Worm (Caenorhabditis elegans) whole organism, early embryonic: ENCODE measurements around the gene nhr-154.
"Not testable (repeated sequence)": the region's sequence is repeated elsewhere in the genome, so short reads cannot be mapped to it uniquely, and the experiment has no call there.

Experiments used
- B0310.2 ChIP-seq: sonication (generic microtip); optimal IDR thresholded peaks from 2 replicates; lab custom pipeline; 2016; ENCODE audit warnings: mild to moderate bottlenecking, missing genetic modification characterization, missing compliant biosample characterization
- F13C5.2 ChIP-seq: sonication (generic microtip); optimal IDR thresholded peaks from 2 replicates; lab custom pipeline; 2017; ENCODE audit warnings: mild to moderate bottlenecking, missing genetic modification characterization, inconsistent platforms, missing compliant biosample characterization
- aly-1 ChIP-seq: sonication (generic microtip); optimal IDR thresholded peaks from 2 replicates; lab custom pipeline; 2016; ENCODE audit warnings: missing genetic modification characterization, missing compliant biosample characterization
- ama-1 ChIP-seq: fragments of 150-350 bp; optimal IDR thresholded peaks from 2 replicates; lab custom pipeline; 2014
- ceh-13 ChIP-seq: fragments of 200-800 bp; sonication (Bioruptor generic); optimal IDR thresholded peaks from 2 replicates; lab custom pipeline; 2018; ENCODE audit warnings: mild to moderate bottlenecking, missing genetic modification characterization, missing compliant biosample characterization
- ceh-36 ChIP-seq: sonication (generic microtip); optimal IDR thresholded peaks from 2 replicates; lab custom pipeline; 2016; ENCODE audit warnings: missing genetic modification characterization, inconsistent platforms, missing compliant biosample characterization
- ets-7 ChIP-seq: sonication (generic microtip); optimal IDR thresholded peaks from 2 replicates; lab custom pipeline; 2016; ENCODE audit warnings: missing genotype, missing genetic modification characterization, missing compliant biosample characterization
- flt-1 ChIP-seq: fragments of 200-800 bp; sonication (Bioruptor generic); IDR thresholded peaks from 2 replicates; pipeline ENCODE4 v1.3.6; 2022; ENCODE audit warnings: missing genetic modification characterization, missing compliant biosample characterization
- hmbx-1 ChIP-seq: sonication (generic microtip); optimal IDR thresholded peaks from 2 replicates; lab custom pipeline; 2016; ENCODE audit warnings: mild to moderate bottlenecking, missing genetic modification characterization, missing compliant biosample characterization
- hmg-4 ChIP-seq: fragments of 200-800 bp; sonication (Bioruptor generic); optimal IDR thresholded peaks from 2 replicates; lab custom pipeline; 2018; ENCODE audit warnings: mild to moderate bottlenecking, missing genetic modification characterization, missing compliant biosample characterization
- hnd-1 ChIP-seq: sonication (generic microtip); optimal IDR thresholded peaks from 2 replicates; lab custom pipeline; 2016; ENCODE audit warnings: missing genetic modification characterization, missing compliant biosample characterization
- pes-1 ChIP-seq: fragments of 200-800 bp; sonication (Bioruptor generic); IDR thresholded peaks from 2 replicates; pipeline ENCODE4 v1.3.6; 2022; ENCODE audit warnings: missing genetic modification reagents, missing genetic modification characterization, missing compliant biosample characterization
- scrt-1 ChIP-seq: fragments of 200-800 bp; sonication (Bioruptor generic); IDR thresholded peaks from 2 replicates; pipeline ENCODE4 v1.3.6; 2022; ENCODE audit warnings: missing genetic modification characterization, missing compliant biosample characterization
- sea-1 ChIP-seq: fragments of 200-800 bp; sonication (Bioruptor generic); conservative IDR thresholded peaks from 2 replicates; pipeline ENCODE4 v1.3.6; 2022; ENCODE audit warnings: missing genetic modification characterization, missing compliant biosample characterization
- tbx-11 ChIP-seq: fragments of 200-800 bp; sonication (Bioruptor generic); IDR thresholded peaks from 2 replicates; pipeline ENCODE4 v1.3.6; 2022; ENCODE audit warnings: missing genetic modification characterization, missing compliant biosample characterization
- tbx-37 ChIP-seq: fragments of 200-800 bp; sonication (Bioruptor generic); conservative IDR thresholded peaks from 2 replicates; pipeline ENCODE4 v1.3.6; 2022; ENCODE audit warnings: missing genetic modification reagents, missing genetic modification characterization, missing compliant biosample characterization
- tra-4 ChIP-seq: sonication (generic microtip); optimal IDR thresholded peaks from 2 replicates; lab custom pipeline; 2017; ENCODE audit warnings: missing genetic modification characterization, missing compliant biosample characterization

nhr-154 gene

DNA sequence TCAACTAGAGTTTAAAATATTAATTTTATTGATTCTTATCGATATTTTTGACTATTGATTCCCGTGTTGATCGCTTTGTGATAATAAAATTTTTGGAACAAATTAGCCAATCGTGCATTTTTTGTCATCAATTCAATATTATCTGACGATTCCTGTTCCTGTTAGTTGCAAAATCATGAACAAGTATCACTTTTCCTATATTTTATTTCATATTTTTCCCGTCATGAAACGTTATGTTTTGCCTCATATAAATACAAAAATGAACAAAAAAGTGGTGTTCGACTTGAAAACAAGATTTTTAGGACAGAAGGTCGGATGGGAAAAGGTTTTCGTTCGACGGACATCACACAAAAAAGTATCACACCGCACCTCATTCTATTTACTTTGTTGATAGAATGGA lies 20.2 kb downstream of the nhr-154 start, which contains the start of gene C13C4.6:
Gene C13C4.6, plus strand, starts transcription at position 301 of the 400 bp plus-strand sequence.
- TF ChIP-seq hmbx-1 (tag; lab: Kevin White, UChicago) (no peak), ets-7 (no peak), F13C5.2 (tag; lab: Kevin White, UChicago) (no peak), tbx-37 (no peak), hnd-1 (no peak), B0310.2 (tag; lab: Kevin White, UChicago) (no peak), ama-1 (no peak), aly-1 (tag; lab: Kevin White, UChicago) (no peak), hmg-4 (no peak), ceh-13 (GFP tag; lab: Kevin White, UChicago) (no peak), tra-4 (no peak), pes-1 (GFP tag; lab: Robert Waterston, UW) (no peak), flt-1 (no peak), scrt-1 (GFP tag; lab: Robert Waterston, UW) (no peak), ceh-36 (tag; lab: Kevin White, UChicago) (no peak)

DNA sequence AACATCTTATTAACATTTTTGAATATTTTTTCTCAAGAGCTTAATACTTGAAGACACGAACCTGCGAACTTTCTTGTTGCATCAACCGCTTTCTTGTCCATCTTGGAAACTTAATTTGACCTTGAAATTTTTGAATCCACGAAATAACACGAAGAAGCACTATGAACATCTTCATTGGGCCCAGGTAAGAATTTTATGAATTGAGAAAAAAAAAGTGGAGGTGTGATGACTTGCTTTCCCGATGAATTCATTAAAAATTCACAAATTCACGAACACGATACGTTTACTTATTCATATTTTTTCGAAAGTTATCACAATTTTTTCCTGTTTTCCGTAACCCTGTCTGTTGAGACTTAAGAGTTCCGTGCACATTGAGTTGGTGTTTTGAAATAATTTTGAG lies 29.6 kb downstream of the nhr-154 start, which contains the start of gene C27A7.6:
Gene C27A7.6, minus strand, starts transcription at position 101 of the 400 bp plus-strand sequence.
- TF ChIP-seq pes-1 (GFP tag; lab: Robert Waterston, UW); flt-1; tra-4: not testable (repeated sequence)

DNA sequence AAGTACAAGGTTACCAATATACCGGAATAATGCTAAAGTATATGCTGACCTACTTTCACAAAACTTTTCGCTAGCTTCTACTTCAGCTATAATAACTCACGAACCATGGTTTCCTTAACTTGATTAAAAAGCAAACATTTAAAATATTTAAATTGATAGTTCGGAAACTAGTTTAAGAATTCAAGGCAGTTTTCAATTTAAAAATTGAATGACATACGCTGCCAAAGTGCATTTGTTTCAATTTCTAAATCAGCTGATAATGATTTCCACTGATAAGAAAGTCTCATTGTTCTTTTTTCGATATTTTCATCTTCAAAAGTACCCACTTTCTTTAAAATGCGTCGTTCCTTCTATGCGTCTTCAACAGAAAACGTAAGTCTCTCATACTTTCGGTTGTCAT lies 30.1 kb downstream of the nhr-154 start, which contains the start of gene enpp-1:
Gene enpp-1, plus strand, starts transcription at position 301 of the 400 bp plus-strand sequence.
- TF ChIP-seq aly-1, ceh-36, hmbx-1 (tag; lab: Kevin White, UChicago): not testable (repeated sequence)

DNA sequence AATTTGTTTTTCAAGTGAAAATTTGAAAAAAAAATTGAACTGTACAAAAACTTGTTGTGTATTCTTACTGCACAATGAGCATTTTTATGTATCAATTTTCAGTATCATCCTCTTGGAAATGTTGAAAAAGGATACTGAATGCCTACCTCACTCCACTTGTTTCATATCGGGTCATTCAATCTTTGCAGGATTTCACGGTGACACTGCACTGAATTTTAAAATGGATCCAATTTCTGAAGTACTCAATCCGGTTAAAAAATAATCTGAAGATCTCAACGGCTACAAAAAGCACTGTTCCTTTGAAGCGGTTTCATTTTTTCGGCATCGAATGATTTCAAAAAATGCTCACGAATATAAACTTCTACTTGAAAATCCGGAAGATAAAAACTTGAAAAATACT lies 36.8 kb downstream of the nhr-154 start:
- no peak for TF ChIP-seq tbx-11 (GFP tag; lab: Robert Waterston, UW)
- TF ChIP-seq flt-1: no peak
- no peak for TF ChIP-seq B0310.2 (tag; lab: Kevin White, UChicago)
- no peak for TF ChIP-seq F13C5.2 (tag; lab: Kevin White, UChicago)
- TF ChIP-seq hnd-1: no peak
- no peak for TF ChIP-seq aly-1 (tag; lab: Kevin White, UChicago)
- no peak for TF ChIP-seq tra-4
- no peak for TF ChIP-seq scrt-1 (GFP tag; lab: Robert Waterston, UW)
- TF ChIP-seq pes-1 (GFP tag; lab: Robert Waterston, UW): no peak
- no peak for TF ChIP-seq ama-1
- no peak for TF ChIP-seq ceh-36 (tag; lab: Kevin White, UChicago)
- no peak for TF ChIP-seq tbx-37

DNA sequence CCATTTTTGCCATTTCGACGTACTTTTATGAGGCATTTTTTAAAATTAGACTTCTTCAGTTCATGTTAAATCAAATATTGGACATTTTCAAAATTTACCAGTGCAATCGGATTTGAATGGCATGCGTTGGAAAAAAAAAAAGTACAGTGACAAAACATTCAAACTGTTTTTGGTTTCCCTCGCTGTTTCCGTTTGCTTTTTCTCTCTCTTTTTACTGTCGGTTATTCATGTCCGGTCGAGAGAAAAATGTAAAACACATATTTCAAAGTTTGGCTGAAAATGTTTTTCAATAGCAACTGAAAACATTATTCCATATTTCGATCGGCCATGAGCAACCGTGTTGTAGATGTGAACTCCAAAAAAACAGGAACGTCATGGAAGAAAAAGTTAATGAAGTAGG lies 39.5 kb downstream of the nhr-154 start, which contains the start of gene C27A7.3:
Gene C27A7.3, plus strand, starts transcription at position 301 of the 400 bp plus-strand sequence.
- no peak for TF ChIP-seq hnd-1
- no peak for TF ChIP-seq flt-1
- no peak for TF ChIP-seq F13C5.2 (tag; lab: Kevin White, UChicago)
- TF ChIP-seq ceh-13 (GFP tag; lab: Kevin White, UChicago): no peak
- no peak for TF ChIP-seq B0310.2 (tag; lab: Kevin White, UChicago)
- no peak for TF ChIP-seq ama-1
- no peak for TF ChIP-seq pes-1 (GFP tag; lab: Robert Waterston, UW)
- TF ChIP-seq tbx-11 (GFP tag; lab: Robert Waterston, UW): no peak
- TF ChIP-seq tbx-37: no peak
- no peak for TF ChIP-seq aly-1 (tag; lab: Kevin White, UChicago)
- TF ChIP-seq hmg-4: no peak
- TF ChIP-seq ceh-36 (tag; lab: Kevin White, UChicago): no peak
- no peak for TF ChIP-seq scrt-1 (GFP tag; lab: Robert Waterston, UW)
- no peak for TF ChIP-seq ets-7
- TF ChIP-seq sea-1 (GFP tag; lab: Robert Waterston, UW): no peak
- TF ChIP-seq hmbx-1 (tag; lab: Kevin White, UChicago): no peak
- no peak for TF ChIP-seq tra-4

DNA sequence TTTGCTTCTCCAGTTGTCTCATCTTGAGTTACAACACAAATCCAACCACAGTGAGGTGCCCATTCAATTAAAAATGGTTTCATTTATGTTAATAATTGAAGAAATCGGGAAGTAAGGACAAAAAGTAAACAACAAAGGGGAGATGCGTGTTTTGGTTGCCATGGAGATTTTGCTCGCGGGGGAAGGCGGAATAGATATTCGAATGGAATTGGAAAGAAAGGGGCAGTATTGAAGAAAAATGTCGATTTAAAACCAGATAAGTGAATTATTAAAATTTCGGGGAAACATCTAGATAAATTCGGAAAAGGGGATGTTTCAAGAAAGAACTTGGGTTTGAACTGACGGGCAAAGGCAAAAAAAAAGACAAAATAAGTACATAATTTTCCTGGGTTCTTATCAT lies 49.5 kb downstream of the nhr-154 start, which contains the start of gene che-11:
Gene che-11, minus strand, starts transcription at position 101 of the 400 bp plus-strand sequence.
- no peak for TF ChIP-seq hmg-4
- TF ChIP-seq tra-4: no peak
- TF ChIP-seq ama-1: no peak
- TF ChIP-seq hmbx-1 (tag; lab: Kevin White, UChicago): no peak
- TF ChIP-seq aly-1 (tag; lab: Kevin White, UChicago): no peak
- TF ChIP-seq hnd-1: no peak

DNA sequence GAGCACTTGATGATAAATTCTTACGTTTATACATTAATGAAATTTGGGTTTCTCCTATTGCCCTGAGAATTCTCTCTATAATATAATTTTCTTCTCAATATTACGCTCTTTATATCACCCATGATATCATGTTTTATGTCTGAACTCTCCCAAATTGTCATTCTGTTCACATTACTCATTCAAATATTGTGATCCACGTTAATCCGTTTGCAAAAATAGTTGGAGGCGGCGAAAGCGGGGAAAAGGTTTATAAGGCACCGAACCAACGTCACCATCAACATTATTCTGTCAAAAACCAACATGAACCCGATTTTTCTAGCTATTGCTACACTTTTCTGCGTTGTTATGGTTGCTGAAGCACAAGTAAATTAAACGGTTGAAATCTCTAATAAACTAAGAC lies 51.8 kb downstream of the nhr-154 start, which contains the start of gene C27A7.8:
Gene C27A7.8, plus strand, starts transcription at position 301 of the 400 bp plus-strand sequence.
- TF ChIP-seq F13C5.2 (tag; lab: Kevin White, UChicago) (no peak), ets-7 (no peak), hmg-4 (no peak), B0310.2 (tag; lab: Kevin White, UChicago) (no peak), flt-1 (no peak), scrt-1 (GFP tag; lab: Robert Waterston, UW) (no peak)
